Worm (Caenorhabditis elegans): Measurements from ENCODE around the gene rbc-2.
A peak's percentile ranks its signal among the peaks of the same experiment; 100 is the strongest.

DNA sequence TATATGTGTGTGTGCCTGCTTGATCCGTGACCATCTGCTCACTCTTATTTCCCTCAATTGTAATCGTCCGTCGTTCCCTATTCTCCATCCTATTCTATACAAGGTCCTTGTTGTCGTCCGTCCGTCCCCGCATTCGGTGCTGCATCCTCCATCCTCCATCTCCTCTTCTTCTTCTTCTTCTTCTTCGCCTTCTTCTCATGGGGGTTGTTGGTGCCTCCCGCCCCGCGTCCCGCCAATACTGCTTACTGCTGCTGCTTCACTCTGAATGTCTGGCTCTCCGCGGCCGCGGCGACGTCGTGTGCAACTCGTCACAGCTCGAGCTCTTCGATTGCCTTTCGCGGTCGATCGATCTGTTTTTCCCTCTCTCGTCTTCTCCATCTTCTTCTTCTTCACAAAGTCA, 6.6 kb upstream of the rbc-2 start:
- TF ChIP-seq snpc-4 (tag; optimal IDR thresholded peaks at IDR 0.05) (peak; percentile 31), hmg-11 (tag; optimal IDR thresholded peaks at IDR 0.05) (peak; percentile 51), nhr-237 (tag; optimal IDR thresholded peaks at IDR 0.05) (no peak), ztf-11 (tag; optimal IDR thresholded peaks at IDR 0.05) (no peak), ceh-9 (tag; optimal IDR thresholded peaks at IDR 0.05) (no peak), jun-1 (tag; optimal IDR thresholded peaks at IDR 0.05) (no peak), unc-62 (GFP tag; optimal IDR thresholded peaks at IDR 0.05) (no peak), elt-2 (tag; optimal IDR thresholded peaks at IDR 0.05) (no peak), skn-1 (tag; optimal IDR thresholded peaks at IDR 0.05) (no peak), ztf-4 (tag; optimal IDR thresholded peaks at IDR 0.05) (no peak), lin-39 (tag; optimal IDR thresholded peaks at IDR 0.05) (peak; percentile 69), nhr-76 (tag; optimal IDR thresholded peaks at IDR 0.05) (no peak)
